Fruit fly (Drosophila melanogaster): ENCODE data around the gene CG9988.

CG9988 gene

dm6 chr3R:28630092-28630491 is 6.1 kb upstream of the CG9988 start (continued):
- no peak for TF ChIP-seq caup (GFP tag; optimal IDR thresholded peaks at IDR 0.05; ENCODE audit: severe bottlenecking)
- no peak for TF ChIP-seq Atf3 (GFP tag; optimal IDR thresholded peaks at IDR 0.05)
- no peak for TF ChIP-seq CG10543 (GFP tag; optimal IDR thresholded peaks at IDR 0.05)
- TF ChIP-seq dmrt99B (tag; optimal IDR thresholded peaks at IDR 0.05) = peak; percentile 20
- TF ChIP-seq Fer3 (tag; optimal IDR thresholded peaks at IDR 0.05) = no peak
- TF ChIP-seq CG7271 (tag; optimal IDR thresholded peaks at IDR 0.05) = no peak
- TF ChIP-seq dati (GFP tag; IDR thresholded peaks at IDR 0.05) = no peak
- no peak for TF ChIP-seq CG17385 (GFP tag; optimal IDR thresholded peaks at IDR 0.05)
- TF ChIP-seq MTF-1 (GFP tag; optimal IDR thresholded peaks at IDR 0.05; ENCODE audit: borderline replicate concordance) = no peak
- no peak for TF ChIP-seq sc (optimal IDR thresholded peaks at IDR 0.05)
- TF ChIP-seq sc (GFP tag; optimal IDR thresholded peaks at IDR 0.05) = peak; percentile 13
- 0 out of 3 replicates have a peak, but pooled peaks have one; percentile 37 for TF ChIP-seq ci (GFP tag; IDR thresholded peaks at IDR 0.05)
- no peak for TF ChIP-seq CG4707 (GFP tag; optimal IDR thresholded peaks at IDR 0.05)
- TF ChIP-seq Myb (GFP tag; optimal IDR thresholded peaks at IDR 0.05) = no peak
- TF ChIP-seq CG11560 (tag; IDR thresholded peaks at IDR 0.05) = no peak
- TF ChIP-seq CG34376 (GFP tag; optimal IDR thresholded peaks at IDR 0.05) = no peak
- TF ChIP-seq CG9817 (tag; optimal IDR thresholded peaks at IDR 0.05) = no peak
- TF ChIP-seq CG2678 (tag; optimal IDR thresholded peaks at IDR 0.05) = no peak
- no peak for TF ChIP-seq MBD-R2 (GFP tag; IDR thresholded peaks at IDR 0.05)
- TF ChIP-seq D (optimal IDR thresholded peaks at IDR 0.05) = no peak
- peak; percentile 33 for TF ChIP-seq D (GFP tag; optimal IDR thresholded peaks at IDR 0.05)
- TF ChIP-seq CG18476 (GFP tag; optimal IDR thresholded peaks at IDR 0.05) = no peak
- TF ChIP-seq tin (GFP tag; optimal IDR thresholded peaks at IDR 0.05) = no peak
- TF ChIP-seq Hr3 (GFP tag; optimal IDR thresholded peaks at IDR 0.05) = no peak
- TF ChIP-seq tgo (GFP tag; IDR thresholded peaks at IDR 0.05) = no peak
- no peak for TF ChIP-seq CG7963 (GFP tag; IDR thresholded peaks at IDR 0.05; ENCODE audit: partially characterized antibody)
- TF ChIP-seq fd64A (GFP tag; optimal IDR thresholded peaks at IDR 0.05) = no peak
- TF ChIP-seq CG34422 (GFP tag; IDR thresholded peaks at IDR 0.05) = no peak
- TF ChIP-seq CG13775 (GFP tag; optimal IDR thresholded peaks at IDR 0.05) = no peak
- TF ChIP-seq her (GFP tag; optimal IDR thresholded peaks at IDR 0.05) = no peak
- no peak for TF ChIP-seq gfzf (GFP tag; optimal IDR thresholded peaks at IDR 0.05)
- peak; percentile 42 for TF ChIP-seq CG18262 (tag; optimal IDR thresholded peaks at IDR 0.05)
- TF ChIP-seq fu2 (GFP tag; optimal IDR thresholded peaks at IDR 0.05) = no peak
- TF ChIP-seq da (GFP tag; optimal IDR thresholded peaks at IDR 0.05) = no peak
- TF ChIP-seq CG3995 (GFP tag; optimal IDR thresholded peaks at IDR 0.05) = no peak
- peak; percentile 26 for TF ChIP-seq Sox102F (GFP tag; optimal IDR thresholded peaks at IDR 0.05)
- TF ChIP-seq CG7839 (tag; optimal IDR thresholded peaks at IDR 0.05) = peak; percentile 22
- TF ChIP-seq ap (GFP tag; IDR thresholded peaks at IDR 0.05) = 0 out of 2 replicates have a peak, but pooled peaks have one; percentile 16
- TF ChIP-seq CG1233 (GFP tag; optimal IDR thresholded peaks at IDR 0.05) = peak; percentile 8
- TF ChIP-seq NfI (GFP tag; optimal IDR thresholded peaks at IDR 0.05) = no peak
- TF ChIP-seq bigmax (GFP tag; optimal IDR thresholded peaks at IDR 0.05) = no peak
- TF ChIP-seq CG11504 (tag; optimal IDR thresholded peaks at IDR 0.05) = peak; percentile 34
- TF ChIP-seq NFAT (GFP tag; IDR thresholded peaks at IDR 0.05) = no peak
- no peak for TF ChIP-seq grn (GFP tag; optimal IDR thresholded peaks at IDR 0.05)
- no peak for TF ChIP-seq vvl (GFP tag; IDR thresholded peaks at IDR 0.05)
- TF ChIP-seq CG6854 (GFP tag; optimal IDR thresholded peaks at IDR 0.05) = no peak
- no peak for TF ChIP-seq unpg (GFP tag; optimal IDR thresholded peaks at IDR 0.05)
- TF ChIP-seq CG10209 (GFP tag; optimal IDR thresholded peaks at IDR 0.05) = no peak
- no peak for TF ChIP-seq az2 (GFP tag; optimal IDR thresholded peaks at IDR 0.05)
- no peak for TF ChIP-seq CG10274 (GFP tag; optimal IDR thresholded peaks at IDR 0.05)
- TF ChIP-seq CG4820 (GFP tag; optimal IDR thresholded peaks at IDR 0.05) = peak; percentile 1
- TF ChIP-seq CG11723 (GFP tag; optimal IDR thresholded peaks at IDR 0.05) = no peak

Measured in whole organism, embryonic.